Fruit fly (Drosophila melanogaster): ENCODE data around the gene CG31106.

CG31106 gene

dm6 chr3R:25168259-25168972, 47.7 kb upstream of the CG31106 start (continued):
- TF ChIP-seq sc (optimal IDR thresholded peaks at IDR 0.05) (no peak), sc (GFP tag; optimal IDR thresholded peaks at IDR 0.05) (no peak), CG6765 (GFP tag; optimal IDR thresholded peaks at IDR 0.05) (no peak), Deaf1 (tag; optimal IDR thresholded peaks at IDR 0.05) (no peak), HmgD (GFP tag; optimal IDR thresholded peaks at IDR 0.05) (no peak), CG12942 (GFP tag; optimal IDR thresholded peaks at IDR 0.05) (no peak), Dll (GFP tag; IDR thresholded peaks at IDR 0.05; ENCODE audit: partially characterized antibody) (no peak), CG6272 (GFP tag; IDR thresholded peaks at IDR 0.05) (0 out of 2 replicates have a peak, but pooled peaks have one; percentile 18), CG11085 (GFP tag; IDR thresholded peaks at IDR 0.05) (no peak), vfl (GFP tag; optimal IDR thresholded peaks at IDR 0.05) (no peak), inv (GFP tag; IDR thresholded peaks at IDR 0.05; ENCODE audit: partially characterized antibody) (no peak), Lpt (GFP tag; optimal IDR thresholded peaks at IDR 0.05) (no peak), Mes4 (GFP tag; optimal IDR thresholded peaks at IDR 0.05) (no peak), chm (GFP tag; IDR thresholded peaks at IDR 0.05) (no peak), hbn (GFP tag; IDR thresholded peaks at IDR 0.05; ENCODE audit: partially characterized antibody) (no peak), pum (GFP tag; optimal IDR thresholded peaks at IDR 0.05) (no peak), Elba2 (GFP tag; optimal IDR thresholded peaks at IDR 0.05) (no peak), dimm (GFP tag; IDR thresholded peaks at IDR 0.05) (no peak), CG10565 (GFP tag; optimal IDR thresholded peaks at IDR 0.05) (no peak), Gsc (GFP tag; IDR thresholded peaks at IDR 0.05) (no peak), CG4282 (GFP tag; optimal IDR thresholded peaks at IDR 0.05) (no peak), z (GFP tag; IDR thresholded peaks at IDR 0.05) (no peak), Hr3 (GFP tag; optimal IDR thresholded peaks at IDR 0.05) (peak; percentile 26), Dek (tag; optimal IDR thresholded peaks at IDR 0.05) (no peak), Aef1 (GFP tag; IDR thresholded peaks at IDR 0.05) (no peak), HLHmδ (GFP tag; optimal IDR thresholded peaks at IDR 0.05) (no peak), CkIIα-i1 (GFP tag; IDR thresholded peaks at IDR 0.05) (no peak), Rx (GFP tag; IDR thresholded peaks at IDR 0.05) (no peak), Sry-δ (GFP tag; optimal IDR thresholded peaks at IDR 0.05) (no peak), sim (GFP tag; IDR thresholded peaks at IDR 0.05) (no peak), az2 (GFP tag; optimal IDR thresholded peaks at IDR 0.05) (peak; percentile 4), fd3F (GFP tag; optimal IDR thresholded peaks at IDR 0.05) (no peak), B-H2 (GFP tag; optimal IDR thresholded peaks at IDR 0.05) (no peak), MESR4 (GFP tag; optimal IDR thresholded peaks at IDR 0.05) (no peak), gcm (GFP tag; optimal IDR thresholded peaks at IDR 0.05) (no peak), croc (GFP tag; conservative IDR thresholded peaks at IDR 0.05) (no peak), CG10979 (tag; optimal IDR thresholded peaks at IDR 0.05) (peak; percentile 67), CG1529 (GFP tag; optimal IDR thresholded peaks at IDR 0.05) (peak; percentile 5), CG3995 (GFP tag; optimal IDR thresholded peaks at IDR 0.05) (no peak), klu (GFP tag; IDR thresholded peaks at IDR 0.05) (no peak), CG17328 (GFP tag; IDR thresholded peaks at IDR 0.05) (no peak), CG9609 (GFP tag; optimal IDR thresholded peaks at IDR 0.05) (no peak), nerfin-2 (GFP tag; IDR thresholded peaks at IDR 0.05; ENCODE audit: partially characterized antibody) (no peak), CG34224 (GFP tag; IDR thresholded peaks at IDR 0.05; ENCODE audit: partially characterized antibody) (no peak), Scr (GFP tag; IDR thresholded peaks at IDR 0.05; ENCODE audit: partially characterized antibody) (no peak), odd (GFP tag; optimal IDR thresholded peaks at IDR 0.05) (no peak), CG13296 (GFP tag; optimal IDR thresholded peaks at IDR 0.05) (peak; percentile 11), ERR (GFP tag; optimal IDR thresholded peaks at IDR 0.05) (no peak), pzg (GFP tag; optimal IDR thresholded peaks at IDR 0.05) (no peak), CG4404 (GFP tag; IDR thresholded peaks at IDR 0.05) (peak; percentile 21; the same call in 1 of the 2 replicates), Ada2b (GFP tag; IDR thresholded peaks at IDR 0.05) (peak; percentile 32; the same call in 1 of the 2 replicates)

All from whole organism, embryonic.